Fruit fly (Drosophila melanogaster) Kc167 (cell line): Measurements from ENCODE around the gene CG6659.

Experiments
- Myc ChIP-seq: fragments of >200 bp; optimal IDR thresholded peaks from 2 replicates; lab custom pipeline; 2017; ENCODE audit warnings: missing external identifiers
- Sin3A ChIP-seq: fragments of >200 bp; optimal IDR thresholded peaks from 2 replicates; lab custom pipeline; 2018; ENCODE audit warnings: missing external identifiers
- h ChIP-seq: fragments of >200 bp; optimal IDR thresholded peaks from 3 replicates; lab custom pipeline; 2018; ENCODE audit warnings: missing external identifiers
- insv ChIP-seq: fragments of >200 bp; optimal IDR thresholded peaks from 3 replicates; lab custom pipeline; 2018; ENCODE audit warnings: missing external identifiers
- psq ChIP-seq: fragments of >200 bp; optimal IDR thresholded peaks from 2 replicates; lab custom pipeline; 2017; ENCODE audit warnings: missing external identifiers
- ttk ChIP-seq: sonication (Bioruptor generic); optimal IDR thresholded peaks from 2 replicates; lab custom pipeline; 2017; ENCODE audit warnings: missing external identifiers

CG6659 gene

dm6 chrX:18678876-18679275, 21.8 kb upstream of the CG6659 start:
- TF ChIP-seq psq (lab: Kevin White, UChicago) (no peak), Sin3A (lab: Kevin White, UChicago) (no peak)

DNA sequence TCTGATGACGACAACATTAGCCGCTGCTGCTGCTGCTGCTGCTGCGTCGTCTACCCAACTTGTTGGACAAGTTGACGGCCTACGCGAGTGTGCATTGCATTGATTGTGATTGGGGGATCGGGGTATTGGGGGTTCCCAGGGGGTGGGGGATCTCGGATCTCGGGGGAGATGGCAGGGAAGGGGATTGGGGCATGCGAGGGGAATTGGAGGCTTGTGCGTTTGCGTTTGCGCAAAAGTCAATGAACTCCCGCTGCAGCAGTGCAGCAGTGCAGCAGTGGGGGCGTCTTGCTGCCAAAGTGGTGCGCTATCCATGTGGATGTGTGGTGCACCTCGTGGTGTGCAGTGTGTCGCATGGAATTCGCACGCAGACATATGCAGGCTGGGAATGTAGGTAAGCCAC, 19.7 kb upstream of the CG6659 start:
- no peak for TF ChIP-seq Sin3A (lab: Kevin White, UChicago)
- no peak for TF ChIP-seq h
- TF ChIP-seq Myc: no peak
- TF ChIP-seq insv (lab: Kevin White, UChicago): no peak
- TF ChIP-seq ttk (lab: Kevin White, UChicago): no peak
- no peak for TF ChIP-seq psq (lab: Kevin White, UChicago)

- TF ChIP-seq insv (lab: Kevin White, UChicago) (no peak), ttk (lab: Kevin White, UChicago) (no peak), Myc (no peak), h (no peak), psq (lab: Kevin White, UChicago) (no peak), Sin3A (lab: Kevin White, UChicago) (no peak)
Observed at dm6 chrX:18675702-18676101, 18.6 kb upstream of the CG6659 start.

DNA sequence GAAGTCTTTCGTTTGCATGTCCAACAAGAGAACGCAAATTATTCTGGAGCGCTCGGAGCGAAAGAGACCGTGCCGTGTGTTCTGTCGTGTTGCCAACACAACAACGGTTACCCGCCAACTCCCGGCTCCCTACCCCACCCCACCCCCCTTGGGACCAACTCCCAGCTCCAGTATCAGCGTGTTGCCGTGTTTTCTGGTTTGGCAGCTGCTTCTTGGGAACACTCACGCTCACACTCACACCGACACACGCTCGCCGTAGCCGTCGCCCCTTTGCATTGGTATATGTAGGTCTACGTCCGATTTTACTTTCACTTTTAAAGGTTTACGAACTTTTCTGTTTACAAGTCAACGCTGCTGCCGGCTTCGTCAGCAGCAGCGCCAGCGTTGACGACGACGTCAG, 18.2 kb upstream of the CG6659 start:
- TF ChIP-seq h (no peak), psq (lab: Kevin White, UChicago) (no peak), Myc (no peak), ttk (lab: Kevin White, UChicago) (no peak), insv (lab: Kevin White, UChicago) (no peak), Sin3A (lab: Kevin White, UChicago) (no peak)

DNA sequence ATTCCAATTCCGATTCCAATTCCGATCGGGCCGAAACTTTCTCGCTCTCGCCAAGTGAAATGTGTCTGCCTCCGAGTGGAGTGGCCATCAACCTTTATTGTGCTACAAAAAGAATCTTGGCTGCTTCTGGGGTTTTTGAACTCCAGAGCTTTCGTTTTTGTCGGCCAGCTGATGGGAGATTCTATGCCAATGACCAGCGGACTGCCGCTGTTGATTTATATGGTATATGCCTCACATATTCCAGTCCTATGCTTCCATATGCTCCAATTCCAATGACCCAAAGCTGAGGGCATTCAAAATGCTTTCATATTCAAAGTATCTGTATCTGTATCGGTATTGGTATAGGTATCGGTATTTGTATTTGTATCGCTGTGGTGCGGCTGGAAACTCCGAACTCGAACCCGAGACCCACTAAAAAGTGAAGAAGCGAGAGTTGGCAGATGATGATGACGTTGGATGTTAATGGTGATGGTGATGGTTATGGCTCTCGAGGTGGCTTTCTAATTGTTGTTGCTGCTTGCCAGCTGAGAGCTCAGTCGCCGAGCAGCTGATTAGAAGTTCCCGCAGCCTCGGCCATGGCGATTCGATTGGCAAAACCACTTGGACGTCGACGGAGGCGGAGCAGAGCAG, 15.9 kb upstream of the CG6659 start:
- TF ChIP-seq h: no peak
- TF ChIP-seq Myc: no peak
- no peak for TF ChIP-seq Sin3A (lab: Kevin White, UChicago)
- no peak for TF ChIP-seq insv (lab: Kevin White, UChicago)
- TF ChIP-seq ttk (lab: Kevin White, UChicago): no peak
- no peak for TF ChIP-seq psq (lab: Kevin White, UChicago)

- TF ChIP-seq psq (lab: Kevin White, UChicago) (no peak), h (no peak), Myc (no peak)
Observed at dm6 chrX:18671545-18672174, 14.6 kb upstream of the CG6659 start.

- TF ChIP-seq h (no peak), Sin3A (lab: Kevin White, UChicago) (no peak), Myc (no peak), insv (lab: Kevin White, UChicago) (no peak), psq (lab: Kevin White, UChicago) (no peak), ttk (lab: Kevin White, UChicago) (no peak)
Observed at dm6 chrX:18669811-18670477, 12.9 kb upstream of the CG6659 start.

dm6 chrX:18668293-18668692, 11.2 kb upstream of the CG6659 start:
- TF ChIP-seq Sin3A (lab: Kevin White, UChicago) (no peak), ttk (lab: Kevin White, UChicago) (no peak), psq (lab: Kevin White, UChicago) (no peak), h (no peak), insv (lab: Kevin White, UChicago) (no peak), Myc (no peak)

DNA sequence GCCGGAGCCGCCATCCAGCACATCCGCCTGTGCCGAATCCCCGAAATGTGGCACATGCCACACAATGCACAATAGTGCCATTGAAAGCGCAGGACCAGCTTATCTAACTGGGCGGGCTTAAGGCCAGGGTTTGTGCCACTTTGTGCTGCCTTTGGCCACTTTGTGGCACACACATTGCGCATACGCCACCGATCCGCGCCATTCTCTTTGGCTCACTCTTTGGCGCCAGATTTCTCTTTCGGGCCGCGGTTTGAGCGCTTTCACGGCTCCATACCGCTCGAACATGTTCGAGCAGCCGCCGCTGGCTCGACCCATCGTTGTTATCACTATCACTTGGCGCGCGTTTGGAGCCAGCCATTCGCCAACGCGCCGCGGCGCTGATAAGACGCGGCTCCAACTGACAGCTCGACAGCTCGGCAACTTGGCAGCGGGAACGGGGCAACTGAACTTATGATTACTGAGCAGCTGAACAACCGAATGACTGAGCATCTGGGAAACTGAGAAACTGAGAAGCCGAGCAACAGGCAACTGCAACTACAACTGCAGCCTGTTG, 8.7 kb upstream of the CG6659 start:
- TF ChIP-seq ttk (lab: Kevin White, UChicago) (no peak), Sin3A (lab: Kevin White, UChicago) (no peak), Myc (no peak)

DNA sequence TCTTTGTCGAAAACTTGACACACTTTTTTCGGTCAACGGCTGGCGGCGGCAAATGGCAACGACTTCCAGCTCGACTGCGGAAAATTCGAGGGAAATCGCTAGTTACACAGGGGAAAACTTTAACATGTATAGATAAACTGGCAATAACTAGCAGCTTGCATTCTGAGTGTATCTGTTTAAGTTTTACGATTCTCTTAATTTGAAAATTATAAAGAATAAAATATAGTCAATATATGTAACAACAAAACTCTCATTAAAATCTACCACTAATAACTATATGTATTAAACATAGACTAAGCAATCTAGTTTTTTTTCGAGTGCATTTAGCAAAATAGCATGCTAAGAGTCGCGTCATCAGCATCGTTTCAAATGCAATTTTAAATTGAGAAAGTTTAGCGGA, 6.3 kb upstream of the CG6659 start:
- TF ChIP-seq psq (lab: Kevin White, UChicago) (no peak), ttk (lab: Kevin White, UChicago) (no peak)

DNA sequence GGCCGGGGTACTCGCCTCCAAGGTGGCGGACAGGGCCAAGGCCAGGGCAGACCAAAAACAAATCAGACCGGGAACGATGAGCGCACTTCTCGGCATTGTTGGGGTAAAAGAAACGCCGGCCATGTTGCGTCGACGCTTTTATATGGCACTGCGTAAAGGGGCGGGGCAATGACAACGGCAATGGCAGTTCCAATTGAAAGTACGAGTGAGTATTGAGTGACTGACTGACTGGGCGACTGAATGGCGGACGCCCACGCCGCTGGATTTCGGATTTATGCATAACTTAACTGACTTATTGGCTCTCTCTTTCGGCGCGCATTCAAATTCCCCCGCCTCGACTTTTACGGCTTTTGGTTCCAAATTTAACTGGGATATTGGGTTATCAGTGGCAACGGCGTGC, 5.0 kb upstream of the CG6659 start, which contains the start of gene CG6696:
CG6696 (minus strand) TSS at position 101 of the 400 bp plus-strand sequence.
- TF ChIP-seq insv (lab: Kevin White, UChicago) (no peak), Sin3A (lab: Kevin White, UChicago) (no peak), Myc (no peak), psq (lab: Kevin White, UChicago) (no peak), ttk (lab: Kevin White, UChicago) (no peak), h (no peak)

- no peak for TF ChIP-seq h
- no peak for TF ChIP-seq ttk (lab: Kevin White, UChicago)
- TF ChIP-seq insv (lab: Kevin White, UChicago): no peak
- TF ChIP-seq Sin3A (lab: Kevin White, UChicago): no peak
- TF ChIP-seq psq (lab: Kevin White, UChicago): no peak
- no peak for TF ChIP-seq Myc
Observed at dm6 chrX:18657502-18657947, 439 bp upstream of the CG6659 start, which contains the start of gene fu. TSS of gene fu (plus strand) at chrX:18657755.
